Worm (Caenorhabditis elegans): ENCODE data around the gene F25H9.6.

DNA sequence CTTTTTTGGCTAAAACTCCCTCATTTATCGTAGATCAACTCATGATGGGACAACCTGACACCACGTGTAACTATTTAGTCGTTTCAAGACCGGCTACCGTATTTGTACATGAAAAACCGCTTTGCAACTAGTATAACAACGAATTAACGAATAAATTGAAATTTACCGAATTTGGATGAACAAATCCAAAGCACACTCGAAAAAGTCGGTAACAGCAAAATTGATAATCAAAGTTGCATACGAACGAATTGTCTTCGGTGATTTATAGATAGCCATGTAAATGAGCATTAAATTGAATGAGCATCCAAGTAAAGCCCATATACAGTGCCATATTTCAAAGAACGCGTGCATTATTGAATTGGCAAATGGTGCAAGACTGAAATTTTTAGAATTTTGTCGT, 35.8 kb downstream of the F25H9.6 start, which contains the start of gene srd-17:
- no peak for TF ChIP-seq dao-5 (tag; optimal IDR thresholded peaks at IDR 0.05)
- no peak for TF ChIP-seq him-1 (tag; optimal IDR thresholded peaks at IDR 0.05)
